Worm (Caenorhabditis elegans) whole organism, L3 larva: ENCODE results near the gene C47A4.3.

Experiments used
- elt-3 ChIP-seq, 3 experiments: fragments of 150-350 bp in 1 of 3; sonication (generic microtip) in 2 of 3; optimal IDR thresholded peaks; 2 replicates in 2 of 3; 4 replicates in 1 of 3; lab custom pipeline; 2014 to 2017; ENCODE audit warnings: missing biosample characterization in 3 of 3, missing genetic modification characterization in 3 of 3
- fkh-10 ChIP-seq: sonication (generic microtip); optimal IDR thresholded peaks from 2 replicates; lab custom pipeline; 2017; ENCODE audit warnings: missing biosample characterization, missing genetic modification reagents, missing genetic modification characterization
- nhr-12 ChIP-seq: fragments of 150-350 bp; optimal IDR thresholded peaks from 2 replicates; lab custom pipeline; 2014; ENCODE audit warnings: missing biosample characterization, missing genetic modification characterization
- nhr-28 ChIP-seq: fragments of 150-350 bp; optimal IDR thresholded peaks from 2 replicates; lab custom pipeline; 2014; ENCODE audit warnings: missing biosample characterization, missing genetic modification characterization
- ztf-11 ChIP-seq: fragments of 150-350 bp; optimal IDR thresholded peaks from 2 replicates; lab custom pipeline; 2014; ENCODE audit warnings: missing biosample characterization, missing genetic modification characterization

ce11 chrIV:13748798-13749197 is 6.7 kb upstream of the C47A4.3 start:
- TF ChIP-seq fkh-10 (no peak), nhr-12 (no peak), elt-3 (tag; optimal IDR thresholded peaks at IDR 0.05; lab: Kevin White, UChicago) (no peak), ztf-11 (tag; lab: Kevin White, UChicago) (no peak), nhr-28 (no peak)
